Fruit fly (Drosophila melanogaster) Kc167 (cell line): ENCODE results near the gene Prosbeta3.

Experiments
- Myc ChIP-seq: fragments of >200 bp; optimal IDR thresholded peaks from 2 replicates; lab custom pipeline; 2017; ENCODE audit warnings: missing external identifiers
- Sin3A ChIP-seq: fragments of >200 bp; optimal IDR thresholded peaks from 2 replicates; lab custom pipeline; 2018; ENCODE audit warnings: missing external identifiers
- h ChIP-seq: fragments of >200 bp; optimal IDR thresholded peaks from 3 replicates; lab custom pipeline; 2018; ENCODE audit warnings: missing external identifiers
- insv ChIP-seq: fragments of >200 bp; optimal IDR thresholded peaks from 3 replicates; lab custom pipeline; 2018; ENCODE audit warnings: missing external identifiers
- psq ChIP-seq: fragments of >200 bp; optimal IDR thresholded peaks from 2 replicates; lab custom pipeline; 2017; ENCODE audit warnings: missing external identifiers
- ttk ChIP-seq: sonication (Bioruptor generic); optimal IDR thresholded peaks from 2 replicates; lab custom pipeline; 2017; ENCODE audit warnings: missing external identifiers

dm6 chr3R:8957739-8958138 is 48.3 kb downstream of the Prosbeta3 start:
- TF ChIP-seq h (lab: Kevin White, UChicago): no peak
- no peak for TF ChIP-seq insv (lab: Kevin White, UChicago)
- TF ChIP-seq Myc (lab: Kevin White, UChicago): no peak
- no peak for TF ChIP-seq psq (lab: Kevin White, UChicago)
- no peak for TF ChIP-seq Sin3A (lab: Kevin White, UChicago)
- no peak for TF ChIP-seq ttk
